Worm (Caenorhabditis elegans) whole organism, early embryonic: ENCODE results near the gene hcp-3.

ENCODE experiments used
- B0310.2 ChIP-seq: sonication (generic microtip); optimal IDR thresholded peaks from 2 replicates; lab custom pipeline; 2016; ENCODE audit warnings: mild to moderate bottlenecking, missing genetic modification characterization, missing compliant biosample characterization
- F13C5.2 ChIP-seq: sonication (generic microtip); optimal IDR thresholded peaks from 2 replicates; lab custom pipeline; 2017; ENCODE audit warnings: mild to moderate bottlenecking, missing genetic modification characterization, inconsistent platforms, missing compliant biosample characterization
- aly-1 ChIP-seq: sonication (generic microtip); optimal IDR thresholded peaks from 2 replicates; lab custom pipeline; 2016; ENCODE audit warnings: missing genetic modification characterization, missing compliant biosample characterization
- ama-1 ChIP-seq: fragments of 150-350 bp; optimal IDR thresholded peaks from 2 replicates; lab custom pipeline; 2014
- ceh-13 ChIP-seq: fragments of 200-800 bp; sonication (Bioruptor generic); optimal IDR thresholded peaks from 2 replicates; lab custom pipeline; 2018; ENCODE audit warnings: mild to moderate bottlenecking, missing genetic modification characterization, missing compliant biosample characterization
- ceh-36 ChIP-seq: sonication (generic microtip); optimal IDR thresholded peaks from 2 replicates; lab custom pipeline; 2016; ENCODE audit warnings: missing genetic modification characterization, inconsistent platforms, missing compliant biosample characterization
- ets-7 ChIP-seq: sonication (generic microtip); optimal IDR thresholded peaks from 2 replicates; lab custom pipeline; 2016; ENCODE audit warnings: missing genotype, missing genetic modification characterization, missing compliant biosample characterization
- flt-1 ChIP-seq: fragments of 200-800 bp; sonication (Bioruptor generic); IDR thresholded peaks from 2 replicates; pipeline ENCODE4 v1.3.6; 2022; ENCODE audit warnings: missing genetic modification characterization, missing compliant biosample characterization
- hmbx-1 ChIP-seq: sonication (generic microtip); optimal IDR thresholded peaks from 2 replicates; lab custom pipeline; 2016; ENCODE audit warnings: mild to moderate bottlenecking, missing genetic modification characterization, missing compliant biosample characterization
- hmg-4 ChIP-seq: fragments of 200-800 bp; sonication (Bioruptor generic); optimal IDR thresholded peaks from 2 replicates; lab custom pipeline; 2018; ENCODE audit warnings: mild to moderate bottlenecking, missing genetic modification characterization, missing compliant biosample characterization
- hnd-1 ChIP-seq: sonication (generic microtip); optimal IDR thresholded peaks from 2 replicates; lab custom pipeline; 2016; ENCODE audit warnings: missing genetic modification characterization, missing compliant biosample characterization
- pes-1 ChIP-seq: fragments of 200-800 bp; sonication (Bioruptor generic); IDR thresholded peaks from 2 replicates; pipeline ENCODE4 v1.3.6; 2022; ENCODE audit warnings: missing genetic modification reagents, missing genetic modification characterization, missing compliant biosample characterization
- scrt-1 ChIP-seq: fragments of 200-800 bp; sonication (Bioruptor generic); IDR thresholded peaks from 2 replicates; pipeline ENCODE4 v1.3.6; 2022; ENCODE audit warnings: missing genetic modification characterization, missing compliant biosample characterization
- sea-1 ChIP-seq: fragments of 200-800 bp; sonication (Bioruptor generic); conservative IDR thresholded peaks from 2 replicates; pipeline ENCODE4 v1.3.6; 2022; ENCODE audit warnings: missing genetic modification characterization, missing compliant biosample characterization
- tbx-11 ChIP-seq: fragments of 200-800 bp; sonication (Bioruptor generic); IDR thresholded peaks from 2 replicates; pipeline ENCODE4 v1.3.6; 2022; ENCODE audit warnings: missing genetic modification characterization, missing compliant biosample characterization
- tbx-37 ChIP-seq: fragments of 200-800 bp; sonication (Bioruptor generic); conservative IDR thresholded peaks from 2 replicates; pipeline ENCODE4 v1.3.6; 2022; ENCODE audit warnings: missing genetic modification reagents, missing genetic modification characterization, missing compliant biosample characterization
- tra-4 ChIP-seq: sonication (generic microtip); optimal IDR thresholded peaks from 2 replicates; lab custom pipeline; 2017; ENCODE audit warnings: missing genetic modification characterization, missing compliant biosample characterization

The hcp-3 gene

ce11 chrIII:9616426-9616825 lies at the start of gene hcp-3:
TSS of gene hcp-3 (minus strand) at chrIII:9616470.
- no peak for TF ChIP-seq F13C5.2 (tag; lab: Kevin White, UChicago)
- TF ChIP-seq ets-7 = no peak
- no peak for TF ChIP-seq aly-1 (tag; lab: Kevin White, UChicago)
- no peak for TF ChIP-seq tbx-11 (GFP tag; lab: Robert Waterston, UW)
- TF ChIP-seq ama-1 (lab: Kevin White, UChicago) = no peak
- no peak for TF ChIP-seq pes-1 (GFP tag; lab: Robert Waterston, UW)
- no peak for TF ChIP-seq hnd-1 (tag; lab: Kevin White, UChicago)
- no peak for TF ChIP-seq ceh-36 (tag; lab: Kevin White, UChicago)
- no peak for TF ChIP-seq hmg-4 (GFP tag; lab: Kevin White, UChicago)
- no peak for TF ChIP-seq B0310.2 (tag; lab: Kevin White, UChicago)
- no peak for TF ChIP-seq hmbx-1 (tag; lab: Kevin White, UChicago)
- no peak for TF ChIP-seq ceh-13 (GFP tag; lab: Kevin White, UChicago)
- no peak for TF ChIP-seq flt-1 (GFP tag; lab: Robert Waterston, UW)
- no peak for TF ChIP-seq scrt-1 (GFP tag; lab: Robert Waterston, UW)
- TF ChIP-seq sea-1 (GFP tag; lab: Robert Waterston, UW) = no peak

- no peak for TF ChIP-seq tbx-11 (GFP tag; lab: Robert Waterston, UW)
- TF ChIP-seq ama-1 (lab: Kevin White, UChicago) = no peak
- TF ChIP-seq scrt-1 (GFP tag; lab: Robert Waterston, UW) = no peak
- no peak for TF ChIP-seq hmbx-1 (tag; lab: Kevin White, UChicago)
- no peak for TF ChIP-seq pes-1 (GFP tag; lab: Robert Waterston, UW)
- no peak for TF ChIP-seq tra-4
- no peak for TF ChIP-seq hmg-4 (GFP tag; lab: Kevin White, UChicago)
- no peak for TF ChIP-seq F13C5.2 (tag; lab: Kevin White, UChicago)
Observed at ce11 chrIII:9665490-9666179, 49.4 kb upstream of the hcp-3 start.

- TF ChIP-seq tbx-37 (GFP tag; lab: Robert Waterston, UW) (no peak), hmg-4 (GFP tag; lab: Kevin White, UChicago) (no peak), ets-7 (no peak), tra-4 (no peak), aly-1 (tag; lab: Kevin White, UChicago) (no peak), flt-1 (GFP tag; lab: Robert Waterston, UW) (no peak), ceh-13 (GFP tag; lab: Kevin White, UChicago) (no peak), pes-1 (GFP tag; lab: Robert Waterston, UW) (no peak), F13C5.2 (tag; lab: Kevin White, UChicago) (no peak), B0310.2 (tag; lab: Kevin White, UChicago) (no peak), ama-1 (lab: Kevin White, UChicago) (no peak), ceh-36 (tag; lab: Kevin White, UChicago) (no peak), hmbx-1 (tag; lab: Kevin White, UChicago) (no peak), sea-1 (GFP tag; lab: Robert Waterston, UW) (no peak), scrt-1 (GFP tag; lab: Robert Waterston, UW) (no peak), tbx-11 (GFP tag; lab: Robert Waterston, UW) (no peak), hnd-1 (tag; lab: Kevin White, UChicago) (no peak)
Observed at ce11 chrIII:9664484-9665221, 48.4 kb upstream of the hcp-3 start.

ce11 chrIII:9663943-9664342 lies 47.7 kb upstream of the hcp-3 start:
- no peak for TF ChIP-seq tbx-11 (GFP tag; lab: Robert Waterston, UW)
- no peak for TF ChIP-seq ceh-13 (GFP tag; lab: Kevin White, UChicago)
- TF ChIP-seq aly-1 (tag; lab: Kevin White, UChicago) = no peak
- no peak for TF ChIP-seq hnd-1 (tag; lab: Kevin White, UChicago)
- TF ChIP-seq hmg-4 (GFP tag; lab: Kevin White, UChicago) = no peak
- TF ChIP-seq B0310.2 (tag; lab: Kevin White, UChicago) = no peak
- TF ChIP-seq pes-1 (GFP tag; lab: Robert Waterston, UW) = no peak
- no peak for TF ChIP-seq ceh-36 (tag; lab: Kevin White, UChicago)
- TF ChIP-seq flt-1 (GFP tag; lab: Robert Waterston, UW) = no peak
- no peak for TF ChIP-seq ama-1 (lab: Kevin White, UChicago)
- no peak for TF ChIP-seq sea-1 (GFP tag; lab: Robert Waterston, UW)
- TF ChIP-seq hmbx-1 (tag; lab: Kevin White, UChicago) = no peak
- TF ChIP-seq ets-7 = no peak
- TF ChIP-seq F13C5.2 (tag; lab: Kevin White, UChicago) = no peak
- no peak for TF ChIP-seq tbx-37 (GFP tag; lab: Robert Waterston, UW)
- no peak for TF ChIP-seq tra-4
- TF ChIP-seq scrt-1 (GFP tag; lab: Robert Waterston, UW) = no peak

ce11 chrIII:9662266-9662959 lies 46.1 kb upstream of the hcp-3 start:
- no peak for TF ChIP-seq B0310.2 (tag; lab: Kevin White, UChicago)
- TF ChIP-seq ceh-36 (tag; lab: Kevin White, UChicago) = no peak
- TF ChIP-seq hmbx-1 (tag; lab: Kevin White, UChicago) = no peak
- no peak for TF ChIP-seq ama-1 (lab: Kevin White, UChicago)
- no peak for TF ChIP-seq aly-1 (tag; lab: Kevin White, UChicago)
- no peak for TF ChIP-seq hmg-4 (GFP tag; lab: Kevin White, UChicago)
- TF ChIP-seq pes-1 (GFP tag; lab: Robert Waterston, UW) = no peak

ce11 chrIII:9661119-9661518 lies 44.8 kb upstream of the hcp-3 start:
- TF ChIP-seq flt-1 (GFP tag; lab: Robert Waterston, UW) = no peak
- no peak for TF ChIP-seq B0310.2 (tag; lab: Kevin White, UChicago)
- TF ChIP-seq ama-1 (lab: Kevin White, UChicago) = no peak
- no peak for TF ChIP-seq sea-1 (GFP tag; lab: Robert Waterston, UW)
- TF ChIP-seq ceh-36 (tag; lab: Kevin White, UChicago) = no peak
- TF ChIP-seq pes-1 (GFP tag; lab: Robert Waterston, UW) = no peak
- TF ChIP-seq tra-4 = no peak
- no peak for TF ChIP-seq hnd-1 (tag; lab: Kevin White, UChicago)
- TF ChIP-seq ceh-13 (GFP tag; lab: Kevin White, UChicago) = no peak
- TF ChIP-seq ets-7 = no peak
- TF ChIP-seq tbx-11 (GFP tag; lab: Robert Waterston, UW) = no peak
- no peak for TF ChIP-seq aly-1 (tag; lab: Kevin White, UChicago)
- no peak for TF ChIP-seq hmbx-1 (tag; lab: Kevin White, UChicago)
- TF ChIP-seq tbx-37 (GFP tag; lab: Robert Waterston, UW) = no peak
- no peak for TF ChIP-seq hmg-4 (GFP tag; lab: Kevin White, UChicago)
- no peak for TF ChIP-seq scrt-1 (GFP tag; lab: Robert Waterston, UW)
- no peak for TF ChIP-seq F13C5.2 (tag; lab: Kevin White, UChicago)
